Fruit fly (Drosophila melanogaster): Measurements from ENCODE around the gene CG12379.

The CG12379 gene

DNA sequence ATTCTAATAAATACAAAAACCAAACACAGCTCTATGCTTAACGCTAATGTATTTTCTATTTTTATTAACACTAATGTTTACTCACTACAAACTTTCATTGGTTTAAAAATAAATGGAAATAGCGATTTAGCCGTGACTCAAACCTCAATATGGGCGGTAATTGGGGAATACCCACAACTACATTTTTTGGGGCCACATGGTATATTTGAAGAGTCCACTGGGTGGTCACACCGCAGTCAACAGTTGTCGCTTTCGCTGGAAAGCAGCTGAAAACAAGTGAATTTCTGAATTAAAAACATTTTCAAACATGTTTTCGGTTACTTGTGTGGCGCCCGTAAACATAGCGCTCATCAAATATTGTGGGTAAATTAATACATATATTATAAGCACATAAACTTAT, 15.1 kb upstream of the CG12379 start, which contains the start of gene Mvd:
Gene Mvd (plus strand): TSS at position 222 of the 400 bp plus-strand sequence.
- TF ChIP-seq Rel (GFP tag; optimal IDR thresholded peaks at IDR 0.05) (no peak), Rel (tag; optimal IDR thresholded peaks at IDR 0.05) (peak; percentile 99), fru (GFP tag; optimal IDR thresholded peaks at IDR 0.05) (no peak)

DNA sequence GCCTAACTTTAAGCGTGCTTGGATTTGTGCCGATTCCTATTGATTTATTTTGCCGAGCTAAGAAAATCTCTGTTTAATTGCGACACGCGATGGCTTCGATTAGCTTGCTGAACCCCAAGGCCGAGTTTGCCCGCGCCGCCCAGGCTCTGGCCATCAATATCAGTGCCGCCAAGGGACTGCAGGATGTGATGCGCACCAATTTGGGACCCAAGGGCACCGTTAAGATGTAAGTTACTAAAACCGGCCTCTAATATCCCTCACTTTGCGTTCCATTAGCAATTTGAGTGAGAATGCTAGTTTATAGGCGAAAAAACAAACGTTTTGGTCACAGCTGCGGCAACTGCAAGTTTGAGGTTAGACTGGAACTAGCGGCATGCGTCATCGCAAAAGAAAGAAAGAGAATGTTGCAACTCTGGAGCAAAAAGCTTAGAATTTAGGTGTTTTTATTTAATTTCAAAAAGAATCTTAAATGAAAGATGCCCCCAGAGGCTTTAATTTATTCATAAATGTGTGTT, 12.9 kb upstream of the CG12379 start:
- no peak for TF ChIP-seq Hr78 (GFP tag; optimal IDR thresholded peaks at IDR 0.05)
- no peak for TF ChIP-seq foxo (GFP tag; optimal IDR thresholded peaks at IDR 0.05)
- TF ChIP-seq Jra (GFP tag; optimal IDR thresholded peaks at IDR 0.05), result peak; percentile 68

DNA sequence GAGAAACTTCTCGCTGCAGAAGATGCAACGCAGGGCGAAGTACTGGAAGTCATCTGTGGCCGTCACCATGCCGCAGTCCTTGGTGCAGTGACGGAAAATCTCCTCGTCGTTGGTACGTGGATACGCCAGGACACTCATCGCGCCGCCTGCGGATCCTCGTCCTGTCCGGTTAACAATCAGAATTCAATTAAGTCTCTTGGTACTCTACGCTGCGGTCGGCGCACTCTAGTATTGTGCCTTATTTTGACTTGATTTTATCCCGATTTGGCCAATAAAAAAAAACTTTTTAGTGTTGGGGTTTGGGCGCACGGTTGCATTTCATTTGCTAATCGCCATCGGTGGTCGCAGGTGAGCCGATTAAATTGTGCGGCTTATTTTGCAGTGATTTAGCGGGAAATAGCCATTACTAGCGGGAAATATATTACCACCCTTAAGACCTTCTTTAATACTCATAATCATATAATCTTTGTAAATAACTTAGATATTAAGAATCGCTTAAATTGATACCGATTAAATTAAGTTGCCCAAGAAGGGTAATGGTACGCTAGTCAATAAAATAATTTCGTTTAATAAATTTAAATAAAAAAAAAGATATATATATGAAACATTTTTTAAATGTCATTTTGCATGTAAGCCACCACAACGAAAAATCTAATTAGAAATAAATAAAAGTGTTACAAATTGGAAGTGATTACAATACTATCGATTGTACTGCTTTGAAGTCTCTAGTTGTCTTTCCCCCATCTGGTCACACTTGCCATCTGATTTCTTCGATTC, 12.3 kb upstream of the CG12379 start, which contains the start of the genes CG8944 and CCT6:
Gene CG8944 (minus strand): TSS at position 327 of the 777 bp plus-strand sequence.
Gene CCT6 (plus strand): TSS at position 744 of the 777 bp plus-strand sequence.
- TF ChIP-seq dsf (GFP tag; optimal IDR thresholded peaks at IDR 0.05; ENCODE audit: borderline replicate concordance) (no peak), Hr83 (GFP tag; optimal IDR thresholded peaks at IDR 0.05; ENCODE audit: poor library complexity, severe bottlenecking) (no peak), Sp1 (GFP tag; optimal IDR thresholded peaks at IDR 0.05) (peak; percentile 4), usp (GFP tag; optimal IDR thresholded peaks at IDR 0.05) (no peak), jim (GFP tag; optimal IDR thresholded peaks at IDR 0.05) (no peak), Mio (GFP tag; optimal IDR thresholded peaks at IDR 0.05) (no peak), GATAd (GFP tag; optimal IDR thresholded peaks at IDR 0.05) (no peak), CrebA (GFP tag; optimal IDR thresholded peaks at IDR 0.05; ENCODE audit: borderline replicate concordance) (no peak), Hnf4 (GFP tag; optimal IDR thresholded peaks at IDR 0.05) (no peak), sage (GFP tag; optimal IDR thresholded peaks at IDR 0.05) (no peak), woc (GFP tag; optimal IDR thresholded peaks at IDR 0.05) (peak; percentile 16), psq (GFP tag; optimal IDR thresholded peaks at IDR 0.05) (peak; percentile 18), fru (GFP tag; optimal IDR thresholded peaks at IDR 0.05) (no peak), foxo (GFP tag; optimal IDR thresholded peaks at IDR 0.05) (no peak), h (GFP tag; optimal IDR thresholded peaks at IDR 0.05) (no peak), OdsH (GFP tag; optimal IDR thresholded peaks at IDR 0.05) (no peak), Dfd (GFP tag; optimal IDR thresholded peaks at IDR 0.05) (no peak), tai (GFP tag; optimal IDR thresholded peaks at IDR 0.05) (no peak), brk (GFP tag; optimal IDR thresholded peaks at IDR 0.05) (no peak), CG32264 (GFP tag; optimal IDR thresholded peaks at IDR 0.05) (no peak), Abd-B (GFP tag; optimal IDR thresholded peaks at IDR 0.05) (no peak), sv (GFP tag; optimal IDR thresholded peaks at IDR 0.05) (no peak), CG9705 (GFP tag; optimal IDR thresholded peaks at IDR 0.05) (no peak), Vsx2 (GFP tag; optimal IDR thresholded peaks at IDR 0.05; ENCODE audit: partially characterized antibody) (no peak), br (GFP tag; optimal IDR thresholded peaks at IDR 0.05) (no peak), dl (GFP tag; optimal IDR thresholded peaks at IDR 0.05; ENCODE audit: insufficient read depth in 1 of 2, partially characterized antibody in 2 of 2) (no peak), HLH106 (tag; optimal IDR thresholded peaks at IDR 0.05) (peak; percentile 21), pan (optimal IDR thresholded peaks at IDR 0.05) (no peak), Myc (optimal IDR thresholded peaks at IDR 0.05) (peak; percentile 74), N (GFP tag; optimal IDR thresholded peaks at IDR 0.05) (no peak), Rel (GFP tag; optimal IDR thresholded peaks at IDR 0.05) (no peak), Rel (tag; optimal IDR thresholded peaks at IDR 0.05) (peak; percentile 11), rgr (GFP tag; optimal IDR thresholded peaks at IDR 0.05) (no peak), dmrt93B (GFP tag; optimal IDR thresholded peaks at IDR 0.05) (no peak), ey (GFP tag; optimal IDR thresholded peaks at IDR 0.05) (no peak), Dif (GFP tag; optimal IDR thresholded peaks at IDR 0.05; ENCODE audit: partially characterized antibody) (no peak)
